Worm (Caenorhabditis elegans) whole organism, L2 larva: ENCODE measurements around the gene C18D11.3.

ENCODE experiments used
- R02D3.7 ChIP-seq: fragments of 150-350 bp; optimal IDR thresholded peaks from 2 replicates; lab custom pipeline; 2014; ENCODE audit warnings: missing biosample characterization, missing genetic modification characterization
- Y55F3AM.14 ChIP-seq: fragments of 200-800 bp; sonication (Bioruptor generic); optimal IDR thresholded peaks from 2 replicates; lab custom pipeline; 2018; ENCODE audit warnings: mild to moderate bottlenecking, missing genetic modification characterization, missing compliant biosample characterization
- ZK546.5 ChIP-seq: sonication (generic microtip); optimal IDR thresholded peaks from 2 replicates; lab custom pipeline; 2017; ENCODE audit warnings: missing biosample characterization, missing genetic modification characterization
- ceh-16 ChIP-seq: fragments of 150-350 bp; optimal IDR thresholded peaks from 2 replicates; lab custom pipeline; 2014; ENCODE audit warnings: missing biosample characterization, missing genetic modification characterization
- crh-2 ChIP-seq: sonication (generic microtip); optimal IDR thresholded peaks from 2 replicates; lab custom pipeline; 2017; ENCODE audit warnings: missing biosample characterization, missing genetic modification characterization
- mdl-1 ChIP-seq, 2 experiments: fragments of 150-350 bp in 1 of 2; sonication (generic microtip) in 1 of 2; optimal IDR thresholded peaks; 2 replicates each; lab custom pipeline; 2017; ENCODE audit warnings: missing biosample characterization in 2 of 2, missing genetic modification characterization in 2 of 2
- nhr-12 ChIP-seq: fragments of 150-350 bp; optimal IDR thresholded peaks from 2 replicates; lab custom pipeline; 2014; ENCODE audit warnings: missing biosample characterization, missing genetic modification characterization
- nhr-129 ChIP-seq: fragments of 150-350 bp; optimal IDR thresholded peaks from 2 replicates; lab custom pipeline; 2014; ENCODE audit warnings: missing biosample characterization, missing genetic modification characterization
- nhr-237 ChIP-seq: fragments of 150-350 bp; optimal IDR thresholded peaks from 2 replicates; lab custom pipeline; 2014; ENCODE audit warnings: missing biosample characterization, missing genetic modification characterization
- skn-1 ChIP-seq: sonication (generic microtip); optimal IDR thresholded peaks from 2 replicates; lab custom pipeline; 2017; ENCODE audit warnings: missing biosample characterization, missing genetic modification characterization
- snpc-4 ChIP-seq: fragments of 150-350 bp; optimal IDR thresholded peaks from 2 replicates; lab custom pipeline; 2014; ENCODE audit warnings: missing biosample characterization, missing genetic modification characterization

The C18D11.3 gene

ce11 chrIII:11874242-11874641 is 51.0 kb downstream of the C18D11.3 start:
- no peak for TF ChIP-seq crh-2 (tag; lab: Kevin White, UChicago)
- no peak for TF ChIP-seq Y55F3AM.14
- TF ChIP-seq skn-1 (tag; lab: Kevin White, UChicago), result no peak
- TF ChIP-seq nhr-12 (tag; lab: Kevin White, UChicago), result no peak
- TF ChIP-seq mdl-1 (tag; optimal IDR thresholded peaks at IDR 0.05; lab: Kevin White, UChicago), result no peak
- TF ChIP-seq ZK546.5 (tag; lab: Kevin White, UChicago), result no peak
- TF ChIP-seq R02D3.7, result no peak
- no peak for TF ChIP-seq snpc-4 (tag; lab: Kevin White, UChicago)
- TF ChIP-seq nhr-129, result no peak
- TF ChIP-seq ceh-16 (tag; lab: Kevin White, UChicago), result no peak
- no peak for TF ChIP-seq nhr-237 (tag; lab: Kevin White, UChicago)
